Worm (Caenorhabditis elegans) whole organism, young adult: ENCODE data around the gene unc-27.

Experiments used
- B0035.1 ChIP-seq: sonication (generic microtip); optimal IDR thresholded peaks from 2 replicates; lab custom pipeline; 2016; ENCODE audit warnings: missing genetic modification characterization, mild to moderate bottlenecking, missing compliant biosample characterization, missing genotype, missing genetic modification reagents
- C06A6.2 ChIP-seq: fragments of 200-800 bp; sonication (Bioruptor generic); conservative IDR thresholded peaks from 2 replicates; pipeline ENCODE4 v1.3.6; 2022; ENCODE audit warnings: missing genetic modification characterization, missing compliant biosample characterization
- C17E4.6 ChIP-seq: fragments of 200-800 bp; sonication (Bioruptor generic); IDR thresholded peaks from 2 replicates; pipeline ENCODE4 v1.3.6; 2022; ENCODE audit warnings: missing genetic modification reagents, missing genetic modification characterization, missing compliant biosample characterization
- D2030.7 ChIP-seq: fragments of 200-800 bp; sonication (Bioruptor generic); IDR thresholded peaks from 2 replicates; pipeline ENCODE4 v1.3.6; 2022; ENCODE audit warnings: missing genetic modification reagents, missing genetic modification characterization, missing compliant biosample characterization
- F22D6.2 ChIP-seq: sonication (generic microtip); optimal IDR thresholded peaks from 2 replicates; lab custom pipeline; 2016; ENCODE audit warnings: mild to moderate bottlenecking, missing genetic modification characterization, missing compliant biosample characterization
- F23B12.7 ChIP-seq: sonication (generic microtip); optimal IDR thresholded peaks from 2 replicates; lab custom pipeline; 2017; ENCODE audit warnings: missing genetic modification characterization, mild to moderate bottlenecking, missing compliant biosample characterization, antibody characterized with exemption, moderate library complexity; ENCODE audit not compliant: insufficient read depth
- F33H1.4 ChIP-seq: fragments of 200-800 bp; sonication (Bioruptor generic); IDR thresholded peaks from 2 replicates; pipeline ENCODE4 v1.3.6; 2022; ENCODE audit warnings: missing genetic modification reagents, missing genetic modification characterization, missing compliant biosample characterization
- F52B5.7 ChIP-seq: sonication (generic microtip); optimal IDR thresholded peaks from 2 replicates; lab custom pipeline; 2016; ENCODE audit warnings: mild to moderate bottlenecking, missing genetic modification characterization, missing compliant biosample characterization
- F55B11.4 ChIP-seq: sonication (generic microtip); optimal IDR thresholded peaks from 2 replicates; lab custom pipeline; 2016; ENCODE audit warnings: missing compliant biosample characterization, missing genetic modification characterization, borderline replicate concordance; ENCODE audit not compliant: insufficient read depth
- F57C9.4 ChIP-seq: sonication (generic microtip); optimal IDR thresholded peaks from 2 replicates; lab custom pipeline; 2017; ENCODE audit warnings: mild to moderate bottlenecking, missing genetic modification characterization, missing compliant biosample characterization
- K12H6.12 ChIP-seq: fragments of 200-800 bp; sonication (Bioruptor generic); optimal IDR thresholded peaks from 2 replicates; lab custom pipeline; 2018; ENCODE audit warnings: mild to moderate bottlenecking, missing genetic modification characterization, missing compliant biosample characterization
- T07F8.4 ChIP-seq: sonication (generic microtip); optimal IDR thresholded peaks from 2 replicates; lab custom pipeline; 2016; ENCODE audit warnings: mild to moderate bottlenecking, missing genetic modification characterization, moderate library complexity, missing compliant biosample characterization
- T26A5.8 ChIP-seq: sonication (generic microtip); optimal IDR thresholded peaks from 2 replicates; lab custom pipeline; 2016; ENCODE audit warnings: missing genetic modification characterization, missing compliant biosample characterization
- Y67H2A.10 ChIP-seq: fragments of 200-800 bp; sonication (Bioruptor generic); conservative IDR thresholded peaks from 2 replicates; pipeline ENCODE4 v1.3.6; 2022; ENCODE audit warnings: missing genetic modification reagents, missing genetic modification characterization, missing compliant biosample characterization
- ama-1 ChIP-seq, 3 experiments: fragments of 150-350 bp in 1 of 3; sonication (generic microtip) in 2 of 3; optimal IDR thresholded peaks; 2 replicates each; lab custom pipeline; 2014 to 2018; ENCODE audit warnings: missing biosample characterization in 2 of 3, missing genetic modification characterization in 2 of 3, missing genetic modification reagents in 2 of 3
- aptf-3 ChIP-seq: fragments of 200-800 bp; sonication (Bioruptor generic); IDR thresholded peaks from 2 replicates; pipeline ENCODE4 v1.3.6; 2022; ENCODE audit warnings: missing genetic modification characterization, missing compliant biosample characterization
- bed-1 ChIP-seq: fragments of 200-800 bp; sonication (Bioruptor generic); IDR thresholded peaks from 2 replicates; pipeline ENCODE4 v1.3.6; 2022; ENCODE audit warnings: missing genetic modification reagents, missing genetic modification characterization, missing compliant biosample characterization
- ccch-3 ChIP-seq: fragments of 200-800 bp; sonication (Bioruptor generic); optimal IDR thresholded peaks from 2 replicates; lab custom pipeline; 2018; ENCODE audit warnings: mild to moderate bottlenecking, missing genetic modification characterization, missing compliant biosample characterization
- ceh-100 ChIP-seq: fragments of 200-800 bp; sonication (Bioruptor generic); IDR thresholded peaks from 2 replicates; pipeline ENCODE4 v1.3.6; 2022; ENCODE audit warnings: missing genetic modification reagents, missing genetic modification characterization, missing compliant biosample characterization
- ceh-40 ChIP-seq: fragments of 200-800 bp; sonication (Bioruptor generic); IDR thresholded peaks from 2 replicates; pipeline ENCODE4 v1.3.6; 2022; ENCODE audit warnings: missing genetic modification characterization, missing compliant biosample characterization
- ceh-58 ChIP-seq: fragments of 200-800 bp; sonication (Bioruptor generic); IDR thresholded peaks from 2 replicates; pipeline ENCODE4 v1.3.6; 2022; ENCODE audit warnings: missing genetic modification characterization, missing compliant biosample characterization
- ceh-91 ChIP-seq: fragments of 200-800 bp; sonication (Bioruptor generic); IDR thresholded peaks from 2 replicates; pipeline ENCODE4 v1.3.6; 2022; ENCODE audit warnings: missing genetic modification reagents, missing genetic modification characterization, missing compliant biosample characterization
- efl-1 ChIP-seq: fragments of 150-350 bp; optimal IDR thresholded peaks from 2 replicates; lab custom pipeline; 2014; ENCODE audit warnings: missing biosample characterization, missing genetic modification reagents, missing genetic modification characterization
- egl-18 ChIP-seq: fragments of 200-800 bp; sonication (Bioruptor generic); IDR thresholded peaks from 2 replicates; pipeline ENCODE4 v1.3.6; 2022; ENCODE audit warnings: missing genetic modification reagents, missing genetic modification characterization, missing compliant biosample characterization
- hlh-26 ChIP-seq: fragments of 200-800 bp; sonication (Bioruptor generic); conservative IDR thresholded peaks from 2 replicates; pipeline ENCODE4 v1.3.6; 2022; ENCODE audit warnings: missing genetic modification reagents, missing genetic modification characterization, missing compliant biosample characterization
- hmg-1.2 ChIP-seq: fragments of 200-800 bp; sonication (Bioruptor generic); IDR thresholded peaks from 2 replicates; pipeline ENCODE4 v1.3.6; 2022; ENCODE audit warnings: missing genetic modification reagents, missing genetic modification characterization, missing compliant biosample characterization
- hmg-20 ChIP-seq: fragments of 200-800 bp; sonication (Bioruptor generic); IDR thresholded peaks from 2 replicates; pipeline ENCODE4 v1.3.6; 2022; ENCODE audit warnings: missing genetic modification reagents, missing genetic modification characterization, missing compliant biosample characterization
- let-526 ChIP-seq: fragments of 200-800 bp; sonication (Bioruptor generic); IDR thresholded peaks from 2 replicates; pipeline ENCODE4 v1.3.6; 2022; ENCODE audit warnings: missing genetic modification reagents, missing genetic modification characterization, missing compliant biosample characterization
- lin-40 ChIP-seq: sonication (generic microtip); optimal IDR thresholded peaks from 2 replicates; lab custom pipeline; 2016; ENCODE audit warnings: missing genetic modification characterization, mild to moderate bottlenecking, missing compliant biosample characterization, missing genotype, missing genetic modification reagents
- lin-54 ChIP-seq: fragments of 200-800 bp; sonication (Bioruptor generic); optimal IDR thresholded peaks from 2 replicates; lab custom pipeline; 2018; ENCODE audit warnings: mild to moderate bottlenecking, missing genetic modification characterization, missing compliant biosample characterization
- lir-1 ChIP-seq: fragments of 200-800 bp; sonication (Bioruptor generic); conservative IDR thresholded peaks from 2 replicates; pipeline ENCODE4 v1.3.6; 2022; ENCODE audit warnings: missing genetic modification reagents, missing genetic modification characterization, missing compliant biosample characterization
- lsl-1 ChIP-seq: fragments of 200-800 bp; sonication (Bioruptor generic); optimal IDR thresholded peaks from 2 replicates; lab custom pipeline; 2018; ENCODE audit warnings: mild to moderate bottlenecking, missing genetic modification characterization, moderate library complexity, missing compliant biosample characterization
- lsy-27 ChIP-seq: sonication (generic microtip); optimal IDR thresholded peaks from 2 replicates; lab custom pipeline; 2017; ENCODE audit warnings: missing genetic modification characterization, mild to moderate bottlenecking, missing compliant biosample characterization, antibody characterized with exemption, missing genotype, borderline replicate concordance; ENCODE audit not compliant: insufficient read depth
- madf-10 ChIP-seq: sonication (generic microtip); optimal IDR thresholded peaks from 2 replicates; lab custom pipeline; 2016; ENCODE audit warnings: mild to moderate bottlenecking, missing genetic modification characterization, missing compliant biosample characterization
- nfyb-1 ChIP-seq: fragments of 200-800 bp; sonication (Bioruptor generic); IDR thresholded peaks from 2 replicates; pipeline ENCODE4 v1.3.6; 2022; ENCODE audit warnings: missing genetic modification reagents, missing genetic modification characterization, missing compliant biosample characterization
- nhr-120 ChIP-seq: fragments of 200-800 bp; sonication (Bioruptor generic); IDR thresholded peaks from 2 replicates; pipeline ENCODE4 v1.3.6; 2022; ENCODE audit warnings: missing genetic modification characterization, missing compliant biosample characterization
- nhr-179 ChIP-seq: sonication (generic microtip); optimal IDR thresholded peaks from 2 replicates; lab custom pipeline; 2016; ENCODE audit warnings: mild to moderate bottlenecking, missing genetic modification characterization, missing compliant biosample characterization
- pbrm-1 ChIP-seq: fragments of 200-800 bp; sonication (Bioruptor generic); IDR thresholded peaks from 2 replicates; pipeline ENCODE4 v1.3.6; 2022; ENCODE audit warnings: missing genetic modification reagents, missing genetic modification characterization, missing compliant biosample characterization
- rcor-1 ChIP-seq: fragments of 200-800 bp; sonication (Bioruptor generic); IDR thresholded peaks from 2 replicates; pipeline ENCODE4 v1.3.6; 2022; ENCODE audit warnings: missing genetic modification reagents, missing genetic modification characterization, missing compliant biosample characterization
- rpc-1 ChIP-seq, 2 experiments: fragments of 150-350 bp in 1 of 2; sonication (generic microtip) in 1 of 2; optimal IDR thresholded peaks; 2 replicates each; lab custom pipeline; 2014 to 2018; ENCODE audit warnings: missing biosample characterization in 1 of 2, missing genetic modification characterization in 1 of 2, missing genetic modification reagents in 1 of 2, missing genotype in 1 of 2
- sdz-38 ChIP-seq: sonication (generic microtip); optimal IDR thresholded peaks from 2 replicates; lab custom pipeline; 2016; ENCODE audit warnings: missing genotype, missing genetic modification characterization, missing compliant biosample characterization
- snpc-1.1 ChIP-seq: sonication (generic microtip); optimal IDR thresholded peaks from 2 replicates; lab custom pipeline; 2017; ENCODE audit warnings: missing genetic modification characterization, mild to moderate bottlenecking, missing compliant biosample characterization, antibody characterized with exemption, moderate library complexity, missing genotype, missing genetic modification reagents; ENCODE audit not compliant: insufficient read depth
- snpc-4 ChIP-seq, 5 experiments: fragments of 150-350 bp in 1 of 5; sonication (generic microtip) in 4 of 5; optimal IDR thresholded peaks; 2 replicates each; lab custom pipeline; 2014 to 2018; ENCODE audit warnings: missing genetic modification characterization in 5 of 5, missing biosample characterization in 3 of 5, antibody characterized with exemption in 2 of 5, mild to moderate bottlenecking in 2 of 5, missing compliant biosample characterization in 2 of 5, missing genotype in 2 of 5, moderate library complexity in 2 of 5, missing genetic modification reagents in 1 of 5
- unc-62 ChIP-seq: fragments of 150-350 bp; optimal IDR thresholded peaks from 2 replicates; lab custom pipeline; 2014; ENCODE audit warnings: missing biosample characterization, missing genetic modification reagents, missing genetic modification characterization
- xnd-1 ChIP-seq: sonication (generic microtip); optimal IDR thresholded peaks from 2 replicates; lab custom pipeline; 2016; ENCODE audit warnings: missing genotype, missing genetic modification reagents, missing genetic modification characterization, missing compliant biosample characterization
- ztf-18 ChIP-seq: sonication (generic microtip); optimal IDR thresholded peaks from 2 replicates; lab custom pipeline; 2016; ENCODE audit warnings: missing genotype, mild to moderate bottlenecking, missing genetic modification characterization, missing compliant biosample characterization
- ztf-3 ChIP-seq: fragments of 200-800 bp; sonication (Bioruptor generic); optimal IDR thresholded peaks from 2 replicates; lab custom pipeline; 2018; ENCODE audit warnings: mild to moderate bottlenecking, missing genetic modification characterization, missing compliant biosample characterization

Gene unc-27

ce11 chrX:8796699-8797282 lies 7.5 kb downstream of the unc-27 start, which contains the start of gene R04E5.7:
Gene R04E5.7 (minus strand): TSS chrX:8797262.
- no peak for TF ChIP-seq F52B5.7 (tag; lab: Kevin White, UChicago)
- peak; percentile 89 for TF ChIP-seq pbrm-1 (GFP tag; lab: Robert Waterston, UW)
- no peak for TF ChIP-seq Y67H2A.10 (GFP tag; lab: Robert Waterston, UW)
- no peak for TF ChIP-seq bed-1 (GFP tag; lab: Robert Waterston, UW)
- 0 out of 2 replicates have a peak, but pooled peaks have one; percentile 41 for TF ChIP-seq nhr-120 (GFP tag; lab: Robert Waterston, UW)
- TF ChIP-seq F55B11.4 (tag; lab: Kevin White, UChicago) = no peak
- TF ChIP-seq nfyb-1 = no peak
- TF ChIP-seq F23B12.7 (tag; lab: Kevin White, UChicago) = no peak
- TF ChIP-seq ama-1 (optimal IDR thresholded peaks at IDR 0.05; lab: Kevin White, UChicago) = no peak
- peak in 1 of 2 experiments; percentile 23 for TF ChIP-seq ama-1 (GFP tag; optimal IDR thresholded peaks at IDR 0.05; lab: Kevin White, UChicago)
- TF ChIP-seq xnd-1 = no peak
- TF ChIP-seq lsl-1 = no peak
- no peak for TF ChIP-seq ztf-3
- no peak for TF ChIP-seq rcor-1
- no peak for TF ChIP-seq aptf-3
- TF ChIP-seq hlh-26 (GFP tag; lab: Robert Waterston, UW) = no peak
- no peak for TF ChIP-seq nhr-179 (tag; lab: Kevin White, UChicago)
- no peak for TF ChIP-seq egl-18 (GFP tag; lab: Robert Waterston, UW)
- TF ChIP-seq hmg-20 = no peak
- TF ChIP-seq hmg-1.2 (GFP tag; lab: Robert Waterston, UW) = peak; percentile 64
- TF ChIP-seq B0035.1 = no peak
- TF ChIP-seq let-526 (GFP tag; lab: Robert Waterston, UW) = 0 out of 2 replicates have a peak, but pooled peaks have one; percentile 17
- TF ChIP-seq C06A6.2 = no peak
- no peak for TF ChIP-seq ceh-40
- TF ChIP-seq lin-40 (tag; lab: Kevin White, UChicago) = peak; percentile 19
- peak; percentile 11 for TF ChIP-seq T07F8.4 (tag; lab: Kevin White, UChicago)
- peak; percentile 9 for TF ChIP-seq snpc-1.1 (tag; lab: Kevin White, UChicago)
- TF ChIP-seq unc-62 = no peak
- TF ChIP-seq F22D6.2 (tag; lab: Kevin White, UChicago) = no peak
- TF ChIP-seq ceh-100 (GFP tag; lab: Robert Waterston, UW) = no peak
- TF ChIP-seq D2030.7 (GFP tag; lab: Robert Waterston, UW) = peak; percentile 67; the same call in 1 of the 2 replicates
- TF ChIP-seq snpc-4 (GFP tag; optimal IDR thresholded peaks at IDR 0.05; lab: Kevin White, UChicago) = peak; percentile 45
- TF ChIP-seq snpc-4 (tag; optimal IDR thresholded peaks at IDR 0.05; lab: Kevin White, UChicago) = peak in 2 of 4 experiments; percentile 7 to 55
- no peak for TF ChIP-seq madf-10 (tag; lab: Kevin White, UChicago)
- no peak for TF ChIP-seq F57C9.4
- peak; percentile 73 for TF ChIP-seq rpc-1 (optimal IDR thresholded peaks at IDR 0.05; lab: Kevin White, UChicago)
- TF ChIP-seq rpc-1 (tag; optimal IDR thresholded peaks at IDR 0.05; lab: Kevin White, UChicago) = peak; percentile 79
- peak; percentile 26 for TF ChIP-seq ztf-18 (tag; lab: Kevin White, UChicago)
- TF ChIP-seq lir-1 (GFP tag; lab: Robert Waterston, UW) = no peak
- no peak for TF ChIP-seq T26A5.8 (tag; lab: Kevin White, UChicago)
- no peak for TF ChIP-seq ccch-3
- TF ChIP-seq lsy-27 = no peak
- TF ChIP-seq sdz-38 (tag; lab: Kevin White, UChicago) = no peak
- TF ChIP-seq K12H6.12 (tag; lab: Kevin White, UChicago) = no peak
- TF ChIP-seq C17E4.6 (GFP tag; lab: Robert Waterston, UW) = no peak
- TF ChIP-seq F33H1.4 (GFP tag; lab: Robert Waterston, UW) = no peak
- no peak for TF ChIP-seq efl-1 (GFP tag; lab: Kevin White, UChicago)
- TF ChIP-seq ceh-91 = no peak
- TF ChIP-seq lin-54 (GFP tag; lab: Kevin White, UChicago) = peak; percentile 7
- no peak for TF ChIP-seq ceh-58 (GFP tag; lab: Robert Waterston, UW)
